Worm (Caenorhabditis elegans) whole organism, mixed stage, embryonic: ENCODE results near the gene cwp-1.
A peak's percentile ranks its signal among the peaks of the same experiment; 100 is the strongest.

Experiments used
- ces-1 ChIP-seq: fragments of 150-350 bp; optimal IDR thresholded peaks from 2 replicates; lab custom pipeline; 2014; ENCODE audit warnings: missing biosample characterization, missing genetic modification reagents, missing genetic modification characterization
- elt-1 ChIP-seq: sonication (generic microtip); optimal IDR thresholded peaks from 2 replicates; lab custom pipeline; 2017; ENCODE audit warnings: missing genetic modification characterization, mild to moderate bottlenecking, missing compliant biosample characterization, antibody characterized with exemption, moderate library complexity, borderline replicate concordance; ENCODE audit not compliant: insufficient read depth
- hlh-1 ChIP-seq: fragments of 150-350 bp; optimal IDR thresholded peaks from 2 replicates; lab custom pipeline; 2014; ENCODE audit warnings: missing biosample characterization, missing genetic modification reagents, missing genetic modification characterization
- lin-13 ChIP-seq: fragments of 150-350 bp; optimal IDR thresholded peaks from 2 replicates; lab custom pipeline; 2014; ENCODE audit warnings: missing biosample characterization, missing genetic modification characterization
- lsy-2 ChIP-seq: fragments of 150-350 bp; optimal IDR thresholded peaks from 2 replicates; lab custom pipeline; 2014; ENCODE audit warnings: missing biosample characterization, missing genetic modification characterization
- nhr-76 ChIP-seq: sonication (generic microtip); optimal IDR thresholded peaks from 2 replicates; lab custom pipeline; 2017; ENCODE audit warnings: missing biosample characterization, missing genetic modification characterization
- pha-4 ChIP-seq: fragments of 150-350 bp; optimal IDR thresholded peaks from 2 replicates; lab custom pipeline; 2018; ENCODE audit warnings: missing biosample characterization, missing genetic modification reagents, missing genetic modification characterization
- snpc-4 ChIP-seq: fragments of 150-350 bp; optimal IDR thresholded peaks from 2 replicates; lab custom pipeline; 2014; ENCODE audit warnings: missing biosample characterization, missing genetic modification characterization
- unc-39 ChIP-seq: fragments of 150-350 bp; optimal IDR thresholded peaks from 2 replicates; lab custom pipeline; 2014; ENCODE audit warnings: missing biosample characterization, missing genetic modification characterization
- unc-62 ChIP-seq: fragments of 150-350 bp; optimal IDR thresholded peaks from 2 replicates; lab custom pipeline; 2014; ENCODE audit warnings: missing biosample characterization, missing genetic modification reagents, missing genetic modification characterization
- zip-8 ChIP-seq: fragments of 150-350 bp; optimal IDR thresholded peaks from 2 replicates; lab custom pipeline; 2014; ENCODE audit warnings: missing biosample characterization, missing genetic modification characterization
- ztf-11 ChIP-seq: fragments of 150-350 bp; optimal IDR thresholded peaks from 2 replicates; lab custom pipeline; 2014; ENCODE audit warnings: missing biosample characterization, missing genetic modification characterization

DNA sequence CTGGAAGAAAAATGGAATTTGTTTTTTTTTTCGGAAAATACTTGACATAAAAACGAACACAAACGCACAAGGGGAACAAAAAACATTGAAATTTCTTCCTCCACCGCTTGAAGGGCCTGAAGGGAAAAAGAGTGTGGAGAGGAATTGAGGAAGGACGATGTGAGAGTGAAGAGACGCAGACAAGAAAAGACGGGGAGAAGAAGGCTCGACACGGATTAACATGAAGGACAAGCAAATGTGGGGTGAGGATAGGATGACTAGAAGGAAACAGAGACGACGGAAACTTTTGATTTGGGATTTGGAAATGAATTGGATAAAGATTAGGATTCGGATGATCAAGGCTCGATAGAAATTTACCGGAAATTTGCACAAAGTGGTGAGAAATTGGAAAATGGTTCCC, 19.4 kb upstream of the cwp-1 start:
- TF ChIP-seq elt-1 (tag; lab: Kevin White, UChicago), result no peak
- TF ChIP-seq zip-8 (tag; lab: Kevin White, UChicago), result no peak
- TF ChIP-seq pha-4 (tag; lab: Kevin White, UChicago), result no peak
- no peak for TF ChIP-seq snpc-4 (tag; lab: Kevin White, UChicago)
- peak; percentile 37 for TF ChIP-seq unc-62 (GFP tag; lab: Kevin White, UChicago)
- no peak for TF ChIP-seq unc-39 (tag; lab: Kevin White, UChicago)
- TF ChIP-seq ces-1 (GFP tag; lab: Kevin White, UChicago), result peak; percentile 39
- no peak for TF ChIP-seq nhr-76 (tag; lab: Kevin White, UChicago)
- TF ChIP-seq lin-13, result no peak
- no peak for TF ChIP-seq hlh-1 (tag; lab: Kevin White, UChicago)
- TF ChIP-seq ztf-11 (tag; lab: Kevin White, UChicago), result no peak
- no peak for TF ChIP-seq lsy-2 (tag; lab: Kevin White, UChicago)
